Worm (Caenorhabditis elegans) whole organism, L4 larva: ENCODE measurements around the gene cest-13.

Experiments used
- D1046.2 ChIP-seq: fragments of 200-800 bp; sonication (Bioruptor generic); IDR thresholded peaks from 2 replicates; pipeline ENCODE4 v1.3.6; 2022; ENCODE audit warnings: missing genetic modification characterization, missing compliant biosample characterization
- F10B5.3 ChIP-seq: sonication (generic microtip); optimal IDR thresholded peaks from 2 replicates; lab custom pipeline; 2016; ENCODE audit warnings: mild to moderate bottlenecking, missing genetic modification characterization, missing compliant biosample characterization
- F37D6.2 ChIP-seq: sonication (generic microtip); optimal IDR thresholded peaks from 2 replicates; lab custom pipeline; 2016; ENCODE audit warnings: mild to moderate bottlenecking, missing genetic modification characterization, missing compliant biosample characterization
- F44E2.7 ChIP-seq: fragments of 200-800 bp; sonication (Bioruptor generic); IDR thresholded peaks from 2 replicates; pipeline ENCODE4 v2.1.2; 2022; ENCODE audit warnings: missing genetic modification characterization, missing compliant biosample characterization
- Y105C5A.15 ChIP-seq: fragments of 200-800 bp; sonication (Bioruptor generic); IDR thresholded peaks from 2 replicates; pipeline ENCODE4 v1.3.6; 2022; ENCODE audit warnings: missing genetic modification characterization, missing compliant biosample characterization
- Y48G9A.11 ChIP-seq: fragments of 200-800 bp; sonication (Bioruptor generic); IDR thresholded peaks from 2 replicates; pipeline ENCODE4 v1.3.6; 2022; ENCODE audit warnings: missing genetic modification reagents, missing genetic modification characterization, missing compliant biosample characterization
- Y5F2A.4 ChIP-seq: fragments of 200-800 bp; sonication (Bioruptor generic); optimal IDR thresholded peaks from 2 replicates; lab custom pipeline; 2018; ENCODE audit warnings: mild to moderate bottlenecking, missing genetic modification characterization, missing compliant biosample characterization
- ZK546.5 ChIP-seq, 2 experiments: sonication (generic microtip); optimal IDR thresholded peaks; 2 replicates each; lab custom pipeline; 2017; ENCODE audit warnings: missing biosample characterization in 2 of 2, missing genetic modification characterization in 2 of 2
- aha-1 ChIP-seq: fragments of 150-350 bp; peaks from one replicate; lab custom pipeline; 2014; ENCODE audit warnings: missing biosample characterization, missing genetic modification characterization
- arid-1 ChIP-seq: fragments of 200-800 bp; sonication (Bioruptor generic); conservative IDR thresholded peaks from 2 replicates; pipeline ENCODE4 v1.3.6; 2022; ENCODE audit warnings: missing genetic modification reagents, missing genetic modification characterization, missing compliant biosample characterization
- attf-4 ChIP-seq: sonication (generic microtip); optimal IDR thresholded peaks from 3 replicates; lab custom pipeline; 2017; ENCODE audit warnings: missing biosample characterization, missing genetic modification characterization
- ceh-32 ChIP-seq: sonication (generic microtip); optimal IDR thresholded peaks from 2 replicates; lab custom pipeline; 2016; ENCODE audit warnings: mild to moderate bottlenecking, missing genetic modification characterization, missing compliant biosample characterization; ENCODE audit not compliant: poor library complexity
- ceh-62 ChIP-seq: sonication (generic microtip); optimal IDR thresholded peaks from 2 replicates; lab custom pipeline; 2017; ENCODE audit warnings: missing biosample characterization, missing genetic modification characterization
- cey-2 ChIP-seq: sonication (generic microtip); optimal IDR thresholded peaks from 3 replicates; lab custom pipeline; 2017; ENCODE audit warnings: missing genetic modification characterization, mild to moderate bottlenecking, missing compliant biosample characterization, antibody characterized with exemption, borderline replicate concordance; ENCODE audit not compliant: insufficient read depth
- daf-16 ChIP-seq, 3 experiments: sonication (generic microtip); optimal IDR thresholded peaks; 2 replicates each; lab custom pipeline; 2016 to 2017; ENCODE audit warnings: missing genetic modification characterization in 3 of 3, missing genetic modification reagents in 3 of 3, mild to moderate bottlenecking in 2 of 3, missing compliant biosample characterization in 2 of 3, missing biosample characterization in 1 of 3, moderate library complexity in 1 of 3
- daf-19 ChIP-seq: fragments of 200-800 bp; sonication (Bioruptor generic); conservative IDR thresholded peaks from 2 replicates; pipeline ENCODE4 v1.3.6; 2022; ENCODE audit warnings: missing genetic modification characterization, missing compliant biosample characterization
- dmd-8 ChIP-seq: fragments of 200-800 bp; sonication (Bioruptor generic); IDR thresholded peaks from 2 replicates; pipeline ENCODE4 v1.3.6; 2022; ENCODE audit warnings: missing genetic modification characterization, missing compliant biosample characterization
- egl-43 ChIP-seq: fragments of 200-800 bp; sonication (Bioruptor generic); IDR thresholded peaks from 2 replicates; pipeline ENCODE4 v1.3.6; 2022; ENCODE audit warnings: missing genetic modification reagents, missing genetic modification characterization, missing compliant biosample characterization
- fkh-10 ChIP-seq: fragments of 150-350 bp; optimal IDR thresholded peaks from 2 replicates; lab custom pipeline; 2014; ENCODE audit warnings: missing biosample characterization, missing genetic modification reagents, missing genetic modification characterization
- gei-8 ChIP-seq: fragments of 200-800 bp; sonication (Bioruptor generic); optimal IDR thresholded peaks from 2 replicates; lab custom pipeline; 2018; ENCODE audit warnings: mild to moderate bottlenecking, missing genetic modification characterization, missing compliant biosample characterization
- hif-1 ChIP-seq, 2 experiments: sonication (generic microtip); optimal IDR thresholded peaks; 2 replicates each; lab custom pipeline; 2016 to 2017; ENCODE audit warnings: missing compliant biosample characterization in 2 of 2, missing genetic modification characterization in 2 of 2, missing genetic modification reagents in 2 of 2, missing genotype in 2 of 2, mild to moderate bottlenecking in 1 of 2
- hlh-11 ChIP-seq: fragments of 200-800 bp; sonication (Bioruptor generic); optimal IDR thresholded peaks from 2 replicates; lab custom pipeline; 2018; ENCODE audit warnings: mild to moderate bottlenecking, missing genetic modification characterization, missing compliant biosample characterization
- hlh-30 ChIP-seq: sonication (generic microtip); optimal IDR thresholded peaks from 2 replicates; lab custom pipeline; 2017; ENCODE audit warnings: antibody characterized with exemption, mild to moderate bottlenecking, missing genetic modification characterization, missing compliant biosample characterization; ENCODE audit not compliant: insufficient read depth
- hmg-1.1 ChIP-seq: fragments of 200-800 bp; sonication (Bioruptor generic); IDR thresholded peaks from 2 replicates; pipeline ENCODE4 v1.3.6; 2022; ENCODE audit warnings: missing genetic modification reagents, missing genetic modification characterization, missing compliant biosample characterization
- lin-29 ChIP-seq: fragments of 200-800 bp; sonication (Bioruptor generic); IDR thresholded peaks from 2 replicates; pipeline ENCODE4 v1.3.6; 2022; ENCODE audit warnings: missing genetic modification reagents, missing genetic modification characterization, missing compliant biosample characterization
- madf-5 ChIP-seq, 2 experiments: fragments of 200-800 bp; sonication (Bioruptor generic); IDR thresholded peaks; 2 replicates each; pipeline ENCODE4 v1.3.6; 2022; ENCODE audit warnings: missing compliant biosample characterization in 2 of 2, missing genetic modification characterization in 2 of 2
- mep-1 ChIP-seq: fragments of 150-350 bp; sonication (generic microtip); optimal IDR thresholded peaks from 3 replicates; lab custom pipeline; 2014; ENCODE audit warnings: missing biosample characterization, missing genetic modification characterization
- mxl-2 ChIP-seq: fragments of 200-800 bp; sonication (Bioruptor generic); conservative IDR thresholded peaks from 2 replicates; pipeline ENCODE4 v1.3.6; 2022; ENCODE audit warnings: missing genetic modification reagents, missing genetic modification characterization, missing compliant biosample characterization
- nhr-102 ChIP-seq: sonication (generic microtip); optimal IDR thresholded peaks from 2 replicates; lab custom pipeline; 2016; ENCODE audit warnings: mild to moderate bottlenecking, missing genetic modification characterization, moderate library complexity, missing compliant biosample characterization
- nhr-25 ChIP-seq: sonication (generic microtip); optimal IDR thresholded peaks from 2 replicates; lab custom pipeline; 2017; ENCODE audit warnings: missing genetic modification characterization, mild to moderate bottlenecking, missing compliant biosample characterization, antibody characterized with exemption, moderate library complexity, borderline replicate concordance; ENCODE audit not compliant: insufficient read depth
- nhr-28 ChIP-seq: fragments of 150-350 bp; optimal IDR thresholded peaks from 2 replicates; lab custom pipeline; 2014; ENCODE audit warnings: missing biosample characterization, missing genetic modification characterization
- nhr-41 ChIP-seq: fragments of 200-800 bp; sonication (Bioruptor generic); IDR thresholded peaks from 2 replicates; pipeline ENCODE4 v1.3.6; 2022; ENCODE audit warnings: missing genetic modification reagents, missing genetic modification characterization, missing compliant biosample characterization
- nhr-48 ChIP-seq: sonication (generic microtip); optimal IDR thresholded peaks from 2 replicates; lab custom pipeline; 2016; ENCODE audit warnings: mild to moderate bottlenecking, missing genetic modification characterization, missing compliant biosample characterization
- nhr-6 ChIP-seq: fragments of 150-350 bp; optimal IDR thresholded peaks from 2 replicates; lab custom pipeline; 2014; ENCODE audit warnings: missing biosample characterization, missing genetic modification characterization
- nhr-76 ChIP-seq: fragments of 150-350 bp; optimal IDR thresholded peaks from 2 replicates; lab custom pipeline; 2014; ENCODE audit warnings: missing biosample characterization, missing genetic modification characterization
- php-3 ChIP-seq: fragments of 200-800 bp; sonication (Bioruptor generic); IDR thresholded peaks from 2 replicates; pipeline ENCODE4 v1.3.6; 2022; ENCODE audit warnings: missing genetic modification reagents, missing genetic modification characterization, missing compliant biosample characterization
- set-16 ChIP-seq: fragments of 200-800 bp; sonication (Bioruptor generic); IDR thresholded peaks from 2 replicates; pipeline ENCODE4 v1.3.6; 2022; ENCODE audit warnings: missing genetic modification reagents, missing genetic modification characterization, missing compliant biosample characterization
- snpc-4 ChIP-seq: fragments of 150-350 bp; optimal IDR thresholded peaks from 2 replicates; lab custom pipeline; 2014; ENCODE audit warnings: missing biosample characterization, missing genetic modification characterization
- tag-97 ChIP-seq: fragments of 200-800 bp; sonication (Bioruptor generic); IDR thresholded peaks from 2 replicates; pipeline ENCODE4 v1.3.6; 2022; ENCODE audit warnings: missing genetic modification characterization, missing compliant biosample characterization
- tra-1 ChIP-seq: fragments of 200-800 bp; sonication (Bioruptor generic); IDR thresholded peaks from 2 replicates; pipeline ENCODE4 v1.3.6; 2022; ENCODE audit warnings: missing genetic modification reagents, missing genetic modification characterization, missing compliant biosample characterization
- unc-62 ChIP-seq, 3 experiments: fragments of 150-350 bp in 1 of 3; sonication (generic microtip); optimal IDR thresholded peaks in 2 of 3; peaks in 1 of 3; 1 replicate in 1 of 3; 2 replicates in 2 of 3; lab custom pipeline; 2014 to 2017; ENCODE audit warnings: missing biosample characterization in 3 of 3, missing genetic modification characterization in 3 of 3, missing genetic modification reagents in 3 of 3, missing genotype in 1 of 3
- vab-7 ChIP-seq: fragments of 200-800 bp; sonication (Bioruptor generic); IDR thresholded peaks from 2 replicates; pipeline ENCODE4 v1.3.6; 2022; ENCODE audit warnings: missing genetic modification reagents, missing genetic modification characterization, missing compliant biosample characterization
- zag-1 ChIP-seq: fragments of 150-350 bp; optimal IDR thresholded peaks from 2 replicates; lab custom pipeline; 2014; ENCODE audit warnings: missing biosample characterization, missing genetic modification characterization

cest-13 gene

DNA sequence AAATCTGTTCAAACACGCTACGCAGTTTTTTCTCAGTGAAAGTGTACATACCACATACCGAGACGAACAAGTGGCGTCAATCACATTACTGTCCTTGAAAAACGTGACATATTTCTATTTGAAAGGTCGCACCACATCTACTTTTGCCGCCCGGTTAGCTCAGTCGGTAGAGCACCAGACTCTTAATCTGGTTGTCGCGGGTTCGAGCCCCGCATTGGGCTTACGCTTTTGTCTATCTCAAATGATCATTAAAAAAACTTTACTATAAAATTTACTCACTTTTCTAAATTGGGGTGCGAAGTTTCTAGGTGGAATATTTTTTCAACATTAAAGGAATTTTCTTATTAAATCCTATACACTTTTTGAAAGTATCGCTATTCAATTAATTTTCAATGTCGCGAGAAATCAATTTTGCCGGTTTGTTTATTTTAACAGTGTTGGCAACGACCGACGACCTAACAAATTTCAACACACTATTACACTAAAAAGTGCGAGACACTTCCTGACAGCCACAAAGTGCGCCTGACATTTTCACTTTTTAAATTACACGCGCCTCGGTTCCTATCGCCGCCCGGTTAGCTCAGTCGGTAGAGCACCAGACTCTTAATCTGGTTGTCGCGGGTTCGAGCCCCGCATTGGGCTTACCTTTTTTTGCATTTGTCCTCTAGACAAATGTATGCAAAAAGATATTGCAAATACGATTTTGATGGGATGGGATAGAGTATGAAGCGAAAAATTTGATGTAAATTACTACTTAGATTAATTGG lies 29.6 kb upstream of the cest-13 start (continued):
- TF ChIP-seq tra-1 (GFP tag; lab: Robert Waterston, UW) (peak; percentile 78), set-16 (no peak; the same call in 1 of the 2 replicates), attf-4 (no peak), hmg-1.1 (GFP tag; lab: Robert Waterston, UW) (peak; percentile 65), hlh-30 (peak; percentile 42), egl-43 (GFP tag; lab: Robert Waterston, UW) (peak; percentile 86), ceh-62 (no peak), hlh-11 (tag; lab: Kevin White, UChicago) (peak; percentile 12), daf-19 (GFP tag; lab: Robert Waterston, UW) (no peak), Y105C5A.15 (GFP tag; lab: Robert Waterston, UW) (peak; percentile 95), php-3 (peak; percentile 63), gei-8 (GFP tag; lab: Kevin White, UChicago) (peak; percentile 59), nhr-28 (tag; lab: Kevin White, UChicago) (peak; percentile 5), fkh-10 (no peak), madf-5 (GFP tag; IDR thresholded peaks at IDR 0.05; lab: Robert Waterston, UW) (0 out of 4 replicates have a peak, but pooled peaks have one; percentile 45 to 80), arid-1 (GFP tag; lab: Robert Waterston, UW) (peak; percentile 81), F10B5.3 (no peak), mxl-2 (peak; percentile 51; the same call in 1 of the 2 replicates), mep-1 (peak; percentile 12), aha-1 (tag; lab: Kevin White, UChicago) (peak; percentile 93), daf-16 (GFP tag; optimal IDR thresholded peaks at IDR 0.05; lab: Kevin White, UChicago) (peak; percentile 30 to 82), daf-16 (tag; optimal IDR thresholded peaks at IDR 0.05; lab: Kevin White, UChicago) (peak; percentile 36)

DNA sequence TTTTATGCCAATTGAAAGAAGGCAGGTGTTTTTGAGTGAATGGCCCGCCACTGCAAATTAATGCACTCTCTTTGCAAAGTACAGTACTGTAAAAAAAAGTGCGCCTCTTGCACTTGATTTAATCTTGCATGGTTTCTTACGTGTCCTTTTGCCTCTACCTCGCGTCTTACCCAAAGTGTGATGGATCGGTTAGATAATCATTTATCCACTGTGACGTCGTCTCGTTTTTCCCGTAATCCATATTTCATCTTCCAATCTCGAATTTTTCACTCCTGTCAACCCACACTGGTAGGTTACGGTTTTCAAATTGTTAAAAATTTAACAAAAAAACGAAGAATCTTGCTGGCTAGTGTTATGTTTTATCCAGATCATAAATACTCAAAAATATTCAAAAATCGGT lies 23.4 kb upstream of the cest-13 start:
- TF ChIP-seq nhr-48 (peak; percentile 28), lin-29 (GFP tag; lab: Robert Waterston, UW) (no peak), nhr-76 (tag; lab: Kevin White, UChicago) (no peak), D1046.2 (GFP tag; lab: Robert Waterston, UW) (no peak), unc-62 (GFP tag; optimal IDR thresholded peaks at IDR 0.05 in 1 of 2; lab: Kevin White, UChicago) (peak in 1 of 2 experiments; percentile 70), unc-62 (tag; optimal IDR thresholded peaks at IDR 0.05; lab: Kevin White, UChicago) (no peak)

DNA sequence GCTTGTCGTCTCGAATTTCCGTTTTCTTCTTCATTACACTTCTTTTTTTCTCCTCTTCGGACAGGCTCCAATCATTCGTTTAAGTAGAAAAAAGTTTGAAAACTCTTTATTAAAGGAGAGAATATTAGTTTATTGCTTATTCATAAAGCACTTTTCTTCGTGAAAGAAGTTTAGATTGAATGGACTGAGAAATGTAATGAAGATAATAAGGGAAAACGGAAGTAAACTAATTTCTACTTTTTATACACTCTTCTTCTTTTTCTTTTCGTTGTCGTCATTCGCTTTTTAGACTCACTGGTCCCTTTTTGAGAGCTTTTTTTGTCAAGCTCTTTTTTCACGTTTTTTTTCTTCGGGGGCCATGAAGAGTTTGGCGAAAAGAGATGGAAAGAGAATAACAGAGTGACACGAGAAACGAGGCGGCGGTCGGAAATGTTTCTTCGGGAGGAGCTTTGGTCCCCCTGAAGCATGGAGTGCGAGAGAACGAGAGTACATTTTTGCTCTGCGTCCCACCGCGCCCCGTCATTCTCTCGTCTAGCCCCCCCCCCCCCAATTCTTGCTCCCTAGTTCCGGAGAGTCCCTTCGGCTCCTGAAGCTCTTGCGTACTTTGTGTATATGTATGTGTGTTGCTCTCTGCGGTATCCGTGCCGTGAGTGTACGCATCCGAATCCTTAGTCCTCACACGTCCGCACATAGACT lies 20.8 kb upstream of the cest-13 start:
- TF ChIP-seq F37D6.2 (tag; lab: Kevin White, UChicago), result no peak
- no peak for TF ChIP-seq cey-2 (tag; lab: Kevin White, UChicago)
- no peak for TF ChIP-seq nhr-48
- no peak for TF ChIP-seq mxl-2
- TF ChIP-seq nhr-41, result no peak
- no peak for TF ChIP-seq nhr-102 (tag; lab: Kevin White, UChicago)
- no peak for TF ChIP-seq Y48G9A.11
- TF ChIP-seq hif-1 (tag; optimal IDR thresholded peaks at IDR 0.05; lab: Kevin White, UChicago), result peak in 1 of 2 experiments; percentile 25
- no peak for TF ChIP-seq arid-1 (GFP tag; lab: Robert Waterston, UW)
- no peak for TF ChIP-seq F44E2.7 (GFP tag; lab: Robert Waterston, UW)
- TF ChIP-seq dmd-8, result no peak
- no peak for TF ChIP-seq lin-29 (GFP tag; lab: Robert Waterston, UW)
- TF ChIP-seq ceh-32 (tag; lab: Kevin White, UChicago), result no peak
- no peak for TF ChIP-seq ZK546.5 (tag; optimal IDR thresholded peaks at IDR 0.05; lab: Kevin White, UChicago)
- no peak for TF ChIP-seq egl-43 (GFP tag; lab: Robert Waterston, UW)
- no peak for TF ChIP-seq Y5F2A.4 (GFP tag; lab: Kevin White, UChicago)
- TF ChIP-seq snpc-4 (tag; lab: Kevin White, UChicago), result no peak
- no peak for TF ChIP-seq gei-8 (GFP tag; lab: Kevin White, UChicago)
- no peak for TF ChIP-seq zag-1 (tag; lab: Kevin White, UChicago)
- no peak for TF ChIP-seq tag-97 (GFP tag; lab: Robert Waterston, UW)
- TF ChIP-seq nhr-25 (tag; lab: Kevin White, UChicago), result no peak
- peak; percentile 61 for TF ChIP-seq fkh-10
- no peak for TF ChIP-seq nhr-6 (tag; lab: Kevin White, UChicago)
- TF ChIP-seq vab-7 (GFP tag; lab: Robert Waterston, UW), result no peak
- TF ChIP-seq daf-16 (GFP tag; optimal IDR thresholded peaks at IDR 0.05; lab: Kevin White, UChicago), result no peak
- TF ChIP-seq daf-16 (tag; optimal IDR thresholded peaks at IDR 0.05; lab: Kevin White, UChicago), result no peak
